Fruit fly (Drosophila melanogaster) whole organism, embryonic: ENCODE data around the gene bab1.

Source experiments
- Awh ChIP-seq: fragments of 200-800 bp; sonication (Bioruptor generic); IDR thresholded peaks from 2 replicates; pipeline ENCODE4, ENCODE4 v1.3.6; 2022; ENCODE audit warnings: missing biosample characterization, missing genetic modification characterization
- Bdp1 ChIP-seq: fragments of 200-800 bp; sonication (Bioruptor generic); optimal IDR thresholded peaks from 3 replicates; lab custom pipeline; 2016; ENCODE audit warnings: missing biosample characterization, missing genetic modification characterization
- CG11093 ChIP-seq: fragments of 200-800 bp; sonication (Bioruptor generic); IDR thresholded peaks from 3 replicates; pipeline ENCODE4 v1.3.6; 2022; ENCODE audit warnings: missing biosample characterization, missing genetic modification characterization
- CG12299 ChIP-seq: fragments of 200-800 bp; sonication (Bioruptor generic); optimal IDR thresholded peaks from 2 replicates; lab custom pipeline; 2018; ENCODE audit warnings: missing biosample characterization, mild to moderate bottlenecking, missing genetic modification characterization
- CG1233 ChIP-seq: fragments of 200-800 bp; sonication (Bioruptor generic); optimal IDR thresholded peaks from 4 replicates; lab custom pipeline; 2018; ENCODE audit warnings: missing biosample characterization, mild to moderate bottlenecking, missing genetic modification characterization
- CG13287 ChIP-seq: fragments of 200-800 bp; sonication (Bioruptor generic); IDR thresholded peaks from 2 replicates; pipeline ENCODE4 v1.3.6; 2022; ENCODE audit warnings: missing biosample characterization, missing genetic modification characterization; ENCODE audit not compliant: partially characterized antibody
- CG14710 ChIP-seq: fragments of 200-800 bp; sonication (Bioruptor generic); optimal IDR thresholded peaks from 3 replicates; lab custom pipeline; 2019; ENCODE audit warnings: missing biosample characterization, mild to moderate bottlenecking, missing genetic modification characterization, moderate library complexity
- CG15696 ChIP-seq: fragments of 200-800 bp; sonication (Bioruptor generic); optimal IDR thresholded peaks from 2 replicates; lab custom pipeline; 2019; ENCODE audit warnings: missing biosample characterization, mild to moderate bottlenecking, missing genetic modification characterization, moderate library complexity
- CG17186 ChIP-seq: fragments of 200-800 bp; sonication (Bioruptor generic); optimal IDR thresholded peaks from 3 replicates; lab custom pipeline; 2017; ENCODE audit warnings: missing biosample characterization, missing genetic modification reagents, missing genetic modification characterization
- CG18476 ChIP-seq: fragments of 200-800 bp; sonication (Bioruptor generic); optimal IDR thresholded peaks from 2 replicates; lab custom pipeline; 2016; ENCODE audit warnings: missing biosample characterization, mild to moderate bottlenecking, missing genetic modification characterization
- CG2199 ChIP-seq: fragments of 200-800 bp; sonication (Bioruptor generic); IDR thresholded peaks from 3 replicates; pipeline ENCODE4 v1.3.6; 2022; ENCODE audit warnings: missing biosample characterization, missing genetic modification characterization
- CG3065 ChIP-seq: fragments of 200-800 bp; sonication (Bioruptor generic); optimal IDR thresholded peaks from 2 replicates; lab custom pipeline; 2016; ENCODE audit warnings: missing biosample characterization, missing genetic modification characterization
- CG31224 ChIP-seq: fragments of 200-800 bp; sonication (Bioruptor generic); IDR thresholded peaks from 2 replicates; pipeline ENCODE4 v1.3.6; 2022; ENCODE audit warnings: missing biosample characterization, missing genetic modification characterization
- CG3847 ChIP-seq: fragments of 200-800 bp; sonication (Bioruptor generic); IDR thresholded peaks from 2 replicates; pipeline ENCODE4 v1.3.6; 2022; ENCODE audit warnings: missing biosample characterization, missing genetic modification characterization
- CG4404 ChIP-seq: fragments of 200-800 bp; sonication (Bioruptor generic); IDR thresholded peaks from 2 replicates; pipeline ENCODE4 v1.3.6; 2022; ENCODE audit warnings: missing biosample characterization, missing genetic modification characterization
- CG7372 ChIP-seq: fragments of 200-800 bp; sonication (Bioruptor generic); IDR thresholded peaks from 2 replicates; pipeline ENCODE4 v1.3.6; 2022; ENCODE audit warnings: missing biosample characterization, missing genetic modification characterization
- CG7987 ChIP-seq: fragments of 200-800 bp; sonication (Bioruptor generic); optimal IDR thresholded peaks from 2 replicates; lab custom pipeline; 2018; ENCODE audit warnings: missing biosample characterization, mild to moderate bottlenecking, missing genetic modification characterization, moderate library complexity
- Dad ChIP-seq: fragments of 200-800 bp; sonication (Bioruptor generic); optimal IDR thresholded peaks from 3 replicates; lab custom pipeline; 2016; ENCODE audit warnings: missing biosample characterization, missing genetic modification characterization
- Dbx ChIP-seq: fragments of 200-800 bp; sonication (Bioruptor generic); IDR thresholded peaks from 3 replicates; pipeline ENCODE4 v1.3.6; 2022; ENCODE audit warnings: missing biosample characterization, missing genetic modification characterization
- Deaf1 ChIP-seq: fragments of 200-800 bp; optimal IDR thresholded peaks from 3 replicates; lab custom pipeline; 2019; ENCODE audit warnings: missing biosample characterization, mild to moderate bottlenecking, missing genetic modification characterization, moderate library complexity
- Drgx ChIP-seq: fragments of 200-800 bp; sonication (Bioruptor generic); IDR thresholded peaks from 2 replicates; pipeline ENCODE4 v1.3.6; 2022; ENCODE audit warnings: missing biosample characterization, missing genetic modification characterization
- Med ChIP-seq: fragments of 200-800 bp; sonication (Bioruptor generic); peaks from one replicate; lab custom pipeline; 2016; ENCODE audit warnings: missing biosample characterization, missing genetic modification characterization, mild to moderate bottlenecking, inconsistent platforms, moderate library complexity
- Oli ChIP-seq: fragments of 200-800 bp; sonication (Bioruptor generic); optimal IDR thresholded peaks from 2 replicates; lab custom pipeline; 2018; ENCODE audit warnings: missing biosample characterization, mild to moderate bottlenecking, missing genetic modification characterization, moderate library complexity
- aop ChIP-seq: fragments of 200-800 bp; sonication (Bioruptor generic); IDR thresholded peaks from 2 replicates; pipeline ENCODE4 v1.3.6; 2022; ENCODE audit warnings: missing biosample characterization, missing genetic modification characterization
- cato ChIP-seq: fragments of 200-800 bp; sonication (Bioruptor generic); optimal IDR thresholded peaks from 2 replicates; lab custom pipeline; 2016; ENCODE audit warnings: missing biosample characterization, missing genetic modification characterization, borderline replicate concordance
- cg ChIP-seq: fragments of 200-800 bp; sonication (Bioruptor generic); optimal IDR thresholded peaks from 3 replicates; lab custom pipeline; 2019; ENCODE audit warnings: missing biosample characterization, mild to moderate bottlenecking, missing genetic modification characterization, moderate library complexity
- crol ChIP-seq: fragments of 200-800 bp; sonication (Bioruptor generic); IDR thresholded peaks from 2 replicates; pipeline ENCODE4 v1.3.6; 2022; ENCODE audit warnings: missing biosample characterization, missing genetic modification characterization
- ems ChIP-seq: fragments of 200-800 bp; sonication (Bioruptor generic); optimal IDR thresholded peaks from 3 replicates; lab custom pipeline; 2016; ENCODE audit warnings: missing biosample characterization, missing genetic modification characterization
- ftz-f1 ChIP-seq: fragments of 200-800 bp; sonication (Bioruptor generic); optimal IDR thresholded peaks from 2 replicates; lab custom pipeline; 2016; ENCODE audit warnings: missing biosample characterization, missing genetic modification characterization
- gro ChIP-seq: fragments of 200-800 bp; sonication (Bioruptor generic); optimal IDR thresholded peaks from 2 replicates; lab custom pipeline; 2016; ENCODE audit warnings: missing biosample characterization, missing genetic modification characterization
- gsb-n ChIP-seq: fragments of 200-800 bp; sonication (Bioruptor generic); optimal IDR thresholded peaks from 3 replicates; lab custom pipeline; 2018; ENCODE audit warnings: missing biosample characterization, mild to moderate bottlenecking, missing genetic modification characterization
- h ChIP-seq: fragments of >200 bp; optimal IDR thresholded peaks from 2 replicates; lab custom pipeline; 2017
- ind ChIP-seq: fragments of 200-800 bp; sonication (Bioruptor generic); optimal IDR thresholded peaks from 3 replicates; lab custom pipeline; 2016; ENCODE audit warnings: missing biosample characterization, missing genetic modification characterization
- klu ChIP-seq: fragments of 200-800 bp; sonication (Bioruptor generic); IDR thresholded peaks from 2 replicates; pipeline ENCODE4 v1.3.6; 2022; ENCODE audit warnings: missing biosample characterization, missing genetic modification characterization
- kni ChIP-seq: fragments of 200-800 bp; sonication (Bioruptor generic); optimal IDR thresholded peaks from 3 replicates; lab custom pipeline; 2017; ENCODE audit warnings: mild to moderate bottlenecking, missing biosample characterization, missing genetic modification reagents, missing genetic modification characterization
- lola ChIP-seq, 3 experiments: fragments of >200 bp in 2 of 3; fragments of 200-800 bp in 1 of 3; sonication (Bioruptor generic) in 1 of 3; optimal IDR thresholded peaks; 2 replicates each; lab custom pipeline; 2017 to 2019; ENCODE audit warnings: missing biosample characterization in 3 of 3, missing genetic modification characterization in 3 of 3, mild to moderate bottlenecking in 1 of 3, moderate library complexity in 1 of 3
- mirr ChIP-seq: fragments of 200-800 bp; sonication (Bioruptor generic); optimal IDR thresholded peaks from 3 replicates; lab custom pipeline; 2018; ENCODE audit warnings: missing biosample characterization, mild to moderate bottlenecking, missing genetic modification characterization
- nerfin-2 ChIP-seq: fragments of 200-800 bp; sonication (Bioruptor generic); IDR thresholded peaks from 2 replicates; pipeline ENCODE4 v1.3.6; 2022; ENCODE audit warnings: missing biosample characterization, missing genetic modification characterization; ENCODE audit not compliant: partially characterized antibody
- sd ChIP-seq: fragments of 200-800 bp; sonication (Bioruptor generic); optimal IDR thresholded peaks from 3 replicates; lab custom pipeline; 2018; ENCODE audit warnings: missing biosample characterization, mild to moderate bottlenecking, missing genetic modification characterization, moderate library complexity
- slp2 ChIP-seq: fragments of 200-800 bp; sonication (Bioruptor generic); optimal IDR thresholded peaks from 2 replicates; lab custom pipeline; 2016; ENCODE audit warnings: missing biosample characterization, missing genetic modification characterization
- yki ChIP-seq: fragments of >200 bp; optimal IDR thresholded peaks from 3 replicates; lab custom pipeline; 2018
- zen2 ChIP-seq: fragments of 200-800 bp; sonication (Bioruptor generic); IDR thresholded peaks from 3 replicates; pipeline ENCODE4 v1.3.6; 2022; ENCODE audit warnings: missing biosample characterization, missing genetic modification characterization; ENCODE audit not compliant: partially characterized antibody

bab1 gene

dm6 chr3L:1102295-1102990 is 1.6 kb upstream of the bab1 start (continued):
- TF ChIP-seq CG17186 (GFP tag; lab: Kevin White, UChicago) (no peak), nerfin-2 (GFP tag; lab: Robert Waterston, UW) (no peak), ftz-f1 (GFP tag; lab: Kevin White, UChicago) (peak; percentile 52), ind (GFP tag; lab: Kevin White, UChicago) (no peak), CG7987 (GFP tag; lab: Kevin White, UChicago) (no peak), CG13287 (0 out of 2 replicates have a peak, but pooled peaks have one; percentile 16), Med (GFP tag; lab: Kevin White, UChicago) (peak; percentile 38), CG4404 (GFP tag; lab: Robert Waterston, UW) (no peak), cg (GFP tag; lab: Kevin White, UChicago) (peak; percentile 53), CG15696 (tag; lab: Kevin White, UChicago) (no peak), gro (no peak), CG2199 (GFP tag; lab: Robert Waterston, UW) (peak; percentile 40; the same call in 1 of the 3 replicates), CG1233 (GFP tag; lab: Kevin White, UChicago) (no peak), gsb-n (tag; lab: Kevin White, UChicago) (peak; percentile 45), cato (GFP tag; lab: Kevin White, UChicago) (no peak), sd (tag; lab: Kevin White, UChicago) (peak; percentile 64), Dad (GFP tag; lab: Kevin White, UChicago) (no peak), Oli (tag; lab: Kevin White, UChicago) (no peak), CG18476 (GFP tag; lab: Kevin White, UChicago) (no peak), h (no peak), Dbx (GFP tag; lab: Robert Waterston, UW) (no peak), Bdp1 (GFP tag; lab: Kevin White, UChicago) (no peak), Deaf1 (peak; percentile 86), kni (no peak), CG7372 (GFP tag; lab: Robert Waterston, UW) (no peak), aop (GFP tag; lab: Robert Waterston, UW) (peak; percentile 84), CG14710 (tag; lab: Kevin White, UChicago) (no peak), slp2 (no peak), mirr (GFP tag; lab: Kevin White, UChicago) (no peak), CG12299 (tag; lab: Kevin White, UChicago) (no peak), CG3065 (GFP tag; lab: Kevin White, UChicago) (peak; percentile 43), ems (GFP tag; lab: Kevin White, UChicago) (no peak), Awh (GFP tag; lab: Robert Waterston, UW) (peak; percentile 48; the same call in 1 of the 2 replicates), CG31224 (no peak), CG3847 (GFP tag; lab: Robert Waterston, UW) (no peak), zen2 (GFP tag; lab: Robert Waterston, UW) (peak; percentile 74; the same call in 2 of the 3 replicates), crol (peak; percentile 98), klu (GFP tag; lab: Robert Waterston, UW) (no peak), lola (GFP tag; optimal IDR thresholded peaks at IDR 0.05; lab: Kevin White, UChicago) (no peak), Drgx (GFP tag; lab: Robert Waterston, UW) (peak; percentile 44; the same call in 1 of the 2 replicates), yki (lab: Kevin White, UChicago) (peak; percentile 75), CG11093 (no peak)
